Worm (Caenorhabditis elegans): ENCODE results near the gene Y69A2AR.32.

ce11 chrIV:2630145-2630544 is 19.9 kb downstream of the Y69A2AR.32 start:
- TF ChIP-seq elt-4 (tag; optimal IDR thresholded peaks at IDR 0.05) (no peak), ama-1 (optimal IDR thresholded peaks at IDR 0.05) (no peak), hlh-13 (GFP tag; optimal IDR thresholded peaks at IDR 0.05) (no peak), ceh-31 (tag; optimal IDR thresholded peaks at IDR 0.05) (no peak), Y22D7AL.16 (tag; optimal IDR thresholded peaks at IDR 0.05) (no peak), elt-2 (tag; optimal IDR thresholded peaks at IDR 0.05) (peak; percentile 68), dve-1 (tag; optimal IDR thresholded peaks at IDR 0.05) (no peak), hlh-8 (tag; optimal IDR thresholded peaks at IDR 0.05) (no peak), pqm-1 (tag; optimal IDR thresholded peaks at IDR 0.05) (no peak)

All from whole organism, late embryonic.